Fruit fly (Drosophila melanogaster) whole organism, embryonic: Measurements from ENCODE around the gene CG1801.

ENCODE experiments used
- ATbp ChIP-seq: fragments of 200-800 bp; sonication (Bioruptor generic); optimal IDR thresholded peaks from 2 replicates; lab custom pipeline; 2017; ENCODE audit warnings: missing biosample characterization, mild to moderate bottlenecking, missing genetic modification characterization, missing genetic modification reagents
- B-H1 ChIP-seq: fragments of 200-800 bp; sonication (Bioruptor generic); IDR thresholded peaks from 3 replicates; pipeline ENCODE4 v1.3.6; 2022; ENCODE audit warnings: missing biosample characterization, missing genetic modification characterization
- B-H2 ChIP-seq: fragments of 200-800 bp; sonication (Bioruptor generic); optimal IDR thresholded peaks from 2 replicates; lab custom pipeline; 2018; ENCODE audit warnings: missing biosample characterization, mild to moderate bottlenecking, missing genetic modification characterization
- CG10267 ChIP-seq: fragments of 200-800 bp; sonication (Bioruptor generic); optimal IDR thresholded peaks from 2 replicates; lab custom pipeline; 2018; ENCODE audit warnings: missing biosample characterization, mild to moderate bottlenecking, missing genetic modification characterization, moderate library complexity
- CG10431 ChIP-seq: fragments of 200-800 bp; sonication (Bioruptor generic); optimal IDR thresholded peaks from 3 replicates; lab custom pipeline; 2018; ENCODE audit warnings: missing biosample characterization, mild to moderate bottlenecking, missing genetic modification characterization
- CG11456 ChIP-seq: fragments of 200-800 bp; sonication (Bioruptor generic); IDR thresholded peaks from 3 replicates; pipeline ENCODE4 v1.3.6; 2022; ENCODE audit warnings: missing biosample characterization, missing genetic modification characterization
- CG12744 ChIP-seq: fragments of 200-800 bp; sonication (Bioruptor generic); optimal IDR thresholded peaks from 2 replicates; lab custom pipeline; 2016; ENCODE audit warnings: missing biosample characterization, missing genetic modification characterization
- CG13296 ChIP-seq: fragments of 200-800 bp; sonication (Bioruptor generic); optimal IDR thresholded peaks from 3 replicates; lab custom pipeline; 2018; ENCODE audit warnings: missing biosample characterization, mild to moderate bottlenecking, missing genetic modification characterization
- CG13775 ChIP-seq: fragments of 200-800 bp; sonication (Bioruptor generic); optimal IDR thresholded peaks from 3 replicates; lab custom pipeline; 2017; ENCODE audit warnings: missing biosample characterization, mild to moderate bottlenecking, missing genetic modification characterization
- CG15269 ChIP-seq: fragments of 200-800 bp; sonication (Bioruptor generic); optimal IDR thresholded peaks from 2 replicates; lab custom pipeline; 2018; ENCODE audit warnings: missing biosample characterization, mild to moderate bottlenecking, missing genetic modification characterization, moderate library complexity
- CG1529 ChIP-seq: fragments of 200-800 bp; sonication (Bioruptor generic); optimal IDR thresholded peaks from 3 replicates; lab custom pipeline; 2018; ENCODE audit warnings: missing biosample characterization, missing genetic modification characterization
- CG15514 ChIP-seq: fragments of 200-800 bp; sonication (Bioruptor generic); optimal IDR thresholded peaks from 3 replicates; lab custom pipeline; 2017; ENCODE audit warnings: missing biosample characterization, missing genetic modification characterization, mild to moderate bottlenecking, moderate library complexity, missing genetic modification reagents
- CG16863 ChIP-seq: fragments of 200-800 bp; sonication (Bioruptor generic); optimal IDR thresholded peaks from 3 replicates; lab custom pipeline; 2016; ENCODE audit warnings: missing biosample characterization, missing genetic modification characterization
- CG17612 ChIP-seq: fragments of 200-800 bp; sonication (Bioruptor generic); IDR thresholded peaks from 2 replicates; pipeline ENCODE4 v1.3.6; 2022; ENCODE audit warnings: missing biosample characterization, missing genetic modification characterization
- CG30403 ChIP-seq: fragments of 200-800 bp; sonication (Bioruptor generic); optimal IDR thresholded peaks from 3 replicates; lab custom pipeline; 2016; ENCODE audit warnings: missing biosample characterization, missing genetic modification characterization
- CG31365 ChIP-seq: fragments of 200-800 bp; sonication (Bioruptor generic); optimal IDR thresholded peaks from 2 replicates; lab custom pipeline; 2018; ENCODE audit warnings: missing biosample characterization, mild to moderate bottlenecking, missing genetic modification characterization
- CG3847 ChIP-seq: fragments of 200-800 bp; sonication (Bioruptor generic); IDR thresholded peaks from 2 replicates; pipeline ENCODE4 v1.3.6; 2022; ENCODE audit warnings: missing biosample characterization, missing genetic modification characterization
- CG4617 ChIP-seq: fragments of 200-800 bp; sonication (Bioruptor generic); optimal IDR thresholded peaks from 3 replicates; lab custom pipeline; 2016; ENCODE audit warnings: missing biosample characterization, missing genetic modification characterization, borderline replicate concordance
- CG6254 ChIP-seq: fragments of 200-800 bp; sonication (Bioruptor generic); optimal IDR thresholded peaks from 3 replicates; lab custom pipeline; 2017; ENCODE audit warnings: mild to moderate bottlenecking, missing biosample characterization, missing genetic modification reagents, missing genetic modification characterization
- CG7372 ChIP-seq: fragments of 200-800 bp; sonication (Bioruptor generic); IDR thresholded peaks from 2 replicates; pipeline ENCODE4 v1.3.6; 2022; ENCODE audit warnings: missing biosample characterization, missing genetic modification characterization
- CG9932 ChIP-seq: fragments of 200-800 bp; sonication (Bioruptor generic); IDR thresholded peaks from 2 replicates; pipeline ENCODE4 v1.3.6; 2022; ENCODE audit warnings: missing biosample characterization, missing genetic modification characterization
- CTCF ChIP-seq: fragments of 200-800 bp; sonication (Bioruptor generic); optimal IDR thresholded peaks from 2 replicates; lab custom pipeline; 2017; ENCODE audit warnings: missing biosample characterization, mild to moderate bottlenecking, missing genetic modification characterization, moderate library complexity
- Dbx ChIP-seq: fragments of 200-800 bp; sonication (Bioruptor generic); IDR thresholded peaks from 3 replicates; pipeline ENCODE4 v1.3.6; 2022; ENCODE audit warnings: missing biosample characterization, missing genetic modification characterization
- E2f1 ChIP-seq: fragments of 200-800 bp; sonication (Bioruptor generic); IDR thresholded peaks from 2 replicates; pipeline ENCODE4 v1.3.6; 2022; ENCODE audit warnings: missing biosample characterization, missing genetic modification characterization
- Elba2 ChIP-seq: fragments of 200-800 bp; sonication (Bioruptor generic); optimal IDR thresholded peaks from 3 replicates; lab custom pipeline; 2016; ENCODE audit warnings: missing biosample characterization, missing genetic modification characterization
- Gug ChIP-seq: fragments of 200-800 bp; sonication (Bioruptor generic); IDR thresholded peaks from 4 replicates; pipeline ENCODE4 v1.3.6; 2022; ENCODE audit warnings: missing biosample characterization, missing genetic modification characterization
- Lim3 ChIP-seq: fragments of 200-800 bp; sonication (Bioruptor generic); IDR thresholded peaks from 2 replicates; pipeline ENCODE4 v1.3.6; 2022; ENCODE audit warnings: missing biosample characterization, missing genetic modification characterization
- Mes4 ChIP-seq: fragments of 200-800 bp; sonication (Bioruptor generic); optimal IDR thresholded peaks from 2 replicates; lab custom pipeline; 2016; ENCODE audit warnings: missing biosample characterization, missing genetic modification characterization
- PHDP ChIP-seq: fragments of 200-800 bp; sonication (Bioruptor generic); optimal IDR thresholded peaks from 3 replicates; lab custom pipeline; 2018; ENCODE audit warnings: missing biosample characterization, mild to moderate bottlenecking, missing genetic modification characterization, moderate library complexity
- Taf1 ChIP-seq: fragments of 200-800 bp; sonication (Bioruptor generic); IDR thresholded peaks from 2 replicates; pipeline ENCODE4 v1.3.6; 2022; ENCODE audit warnings: missing biosample characterization, missing genetic modification characterization
- Usf ChIP-seq: fragments of 200-800 bp; sonication (Bioruptor generic); optimal IDR thresholded peaks from 2 replicates; lab custom pipeline; 2017; ENCODE audit warnings: missing genotype, missing biosample characterization, missing genetic modification characterization
- YL-1 ChIP-seq: fragments of 200-800 bp; sonication (Bioruptor generic); optimal IDR thresholded peaks from 3 replicates; lab custom pipeline; 2017; ENCODE audit warnings: missing biosample characterization, mild to moderate bottlenecking, missing genetic modification characterization
- ab ChIP-seq: fragments of 200-800 bp; sonication (Bioruptor generic); optimal IDR thresholded peaks from 2 replicates; lab custom pipeline; 2016; ENCODE audit warnings: missing biosample characterization, missing genetic modification characterization
- bab2 ChIP-seq: fragments of 200-800 bp; sonication (Bioruptor generic); optimal IDR thresholded peaks from 2 replicates; lab custom pipeline; 2016; ENCODE audit warnings: missing biosample characterization, missing genetic modification characterization
- btn ChIP-seq: fragments of 200-800 bp; sonication (Bioruptor generic); optimal IDR thresholded peaks from 2 replicates; lab custom pipeline; 2016; ENCODE audit warnings: missing biosample characterization, missing genetic modification characterization
- chm ChIP-seq: fragments of 200-800 bp; sonication (Bioruptor generic); IDR thresholded peaks from 2 replicates; pipeline ENCODE4 v1.3.6; 2022; ENCODE audit warnings: missing biosample characterization, missing genetic modification characterization
- eve ChIP-seq, 2 experiments: fragments of >200 bp; optimal IDR thresholded peaks; 2 replicates each; lab custom pipeline; 2017; ENCODE audit warnings: missing biosample characterization in 2 of 2, missing genetic modification characterization in 2 of 2
- fd102C ChIP-seq: fragments of 200-800 bp; sonication (Bioruptor generic); optimal IDR thresholded peaks from 2 replicates; lab custom pipeline; 2018; ENCODE audit warnings: missing biosample characterization, mild to moderate bottlenecking, missing genetic modification characterization, moderate library complexity
- gcm2 ChIP-seq: fragments of 200-800 bp; sonication (Bioruptor generic); optimal IDR thresholded peaks from 2 replicates; lab custom pipeline; 2016; ENCODE audit warnings: missing biosample characterization, missing genetic modification characterization
- gt ChIP-seq: fragments of 200-800 bp; sonication (Bioruptor generic); IDR thresholded peaks from 2 replicates; pipeline ENCODE4 v1.3.6; 2022; ENCODE audit warnings: missing biosample characterization, missing genetic modification characterization
- her ChIP-seq: fragments of 200-800 bp; sonication (Bioruptor generic); optimal IDR thresholded peaks from 2 replicates; lab custom pipeline; 2016; ENCODE audit warnings: missing biosample characterization, missing genetic modification characterization
- pfk ChIP-seq: fragments of 200-800 bp; sonication (Bioruptor generic); optimal IDR thresholded peaks from 2 replicates; lab custom pipeline; 2018; ENCODE audit warnings: missing biosample characterization, mild to moderate bottlenecking, missing genetic modification characterization, moderate library complexity
- pita ChIP-seq: fragments of 200-800 bp; sonication (Bioruptor generic); optimal IDR thresholded peaks from 2 replicates; lab custom pipeline; 2017; ENCODE audit warnings: missing biosample characterization, mild to moderate bottlenecking, missing genetic modification characterization
- pnt ChIP-seq: fragments of 200-800 bp; sonication (Bioruptor generic); optimal IDR thresholded peaks from 3 replicates; lab custom pipeline; 2016; ENCODE audit warnings: missing biosample characterization, missing genetic modification characterization
- pum ChIP-seq: fragments of 200-800 bp; sonication (Bioruptor generic); optimal IDR thresholded peaks from 2 replicates; lab custom pipeline; 2016; ENCODE audit warnings: missing biosample characterization, missing genetic modification characterization
- sens ChIP-seq: fragments of 200-800 bp; sonication (Bioruptor generic); peaks from one replicate; lab custom pipeline; 2016; ENCODE audit warnings: missing biosample characterization, missing genetic modification characterization
- sens-2 ChIP-seq: fragments of 200-800 bp; sonication (Bioruptor generic); IDR thresholded peaks from 2 replicates; pipeline ENCODE4 v1.3.6; 2022; ENCODE audit warnings: missing biosample characterization, missing genetic modification characterization
- sr ChIP-seq: fragments of 200-800 bp; sonication (Bioruptor generic); IDR thresholded peaks from 3 replicates; pipeline ENCODE4 v1.3.6; 2022; ENCODE audit warnings: missing biosample characterization, missing genetic modification characterization
- trh ChIP-seq: fragments of 200-800 bp; sonication (Bioruptor generic); optimal IDR thresholded peaks from 2 replicates; lab custom pipeline; 2016; ENCODE audit warnings: missing biosample characterization, missing genetic modification characterization
- twi ChIP-seq: fragments of 200-800 bp; optimal IDR thresholded peaks from 2 replicates; lab custom pipeline; 2019; ENCODE audit warnings: missing biosample characterization, mild to moderate bottlenecking, missing genetic modification characterization, moderate library complexity
- unc-4 ChIP-seq: fragments of 200-800 bp; sonication (Bioruptor generic); IDR thresholded peaks from 2 replicates; pipeline ENCODE4 v1.3.6; 2022; ENCODE audit warnings: missing biosample characterization, missing genetic modification characterization; ENCODE audit not compliant: partially characterized antibody
- wek ChIP-seq: fragments of 200-800 bp; sonication (Bioruptor generic); optimal IDR thresholded peaks from 3 replicates; lab custom pipeline; 2018; ENCODE audit warnings: missing biosample characterization, mild to moderate bottlenecking, missing genetic modification characterization, moderate library complexity

CG1801 gene

DNA sequence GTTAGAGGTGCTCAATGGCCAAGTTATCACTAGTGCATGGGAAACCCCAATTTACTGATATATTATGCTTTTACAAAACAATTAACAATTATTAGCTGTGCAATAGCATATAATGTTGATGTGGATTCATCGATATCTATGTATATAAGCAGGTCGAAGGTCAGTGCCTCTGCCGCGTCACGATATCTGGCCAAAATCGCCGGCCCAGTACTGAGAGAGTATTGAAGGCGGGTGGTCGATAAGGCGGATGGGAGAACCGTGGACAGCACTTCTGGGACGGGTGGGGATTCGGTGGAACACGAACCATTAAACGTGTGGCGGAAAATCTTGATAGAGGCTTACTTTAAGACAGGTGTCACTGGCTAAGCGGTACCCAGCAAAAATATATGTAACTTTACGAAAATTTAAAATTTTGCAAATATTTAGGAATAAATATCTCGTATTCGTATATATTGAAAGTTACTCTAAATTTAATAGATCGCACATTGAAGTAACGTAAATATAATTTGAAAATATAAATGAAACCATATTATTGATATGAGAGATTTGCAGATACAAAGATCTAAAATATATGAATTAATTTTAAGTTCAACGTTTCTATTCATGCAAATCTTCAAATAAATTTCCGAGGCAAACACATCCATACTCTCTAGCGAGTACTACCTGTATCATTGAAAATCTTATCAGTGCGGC, 5.1 kb upstream of the CG1801 start (continued):
- no peak for TF ChIP-seq CG1529 (GFP tag; lab: Kevin White, UChicago)
- TF ChIP-seq CG15514 = peak; percentile 15
- no peak for TF ChIP-seq Usf (GFP tag; lab: Kevin White, UChicago)
- peak; percentile 56 for TF ChIP-seq CG13775 (GFP tag; lab: Kevin White, UChicago)
- TF ChIP-seq CG16863 (GFP tag; lab: Kevin White, UChicago) = no peak
- no peak for TF ChIP-seq her (GFP tag; lab: Kevin White, UChicago)
- no peak for TF ChIP-seq CG31365 (tag; lab: Kevin White, UChicago)
- TF ChIP-seq btn (GFP tag; lab: Kevin White, UChicago) = no peak
- TF ChIP-seq CG15269 (tag; lab: Kevin White, UChicago) = no peak
- no peak for TF ChIP-seq PHDP (tag; lab: Kevin White, UChicago)
- no peak for TF ChIP-seq CG11456 (GFP tag; lab: Robert Waterston, UW)
- TF ChIP-seq CG12744 (GFP tag; lab: Kevin White, UChicago) = no peak
- TF ChIP-seq sr (GFP tag; lab: Robert Waterston, UW) = no peak
- TF ChIP-seq unc-4 (GFP tag; lab: Robert Waterston, UW) = no peak
- no peak for TF ChIP-seq Gug
- no peak for TF ChIP-seq pita (GFP tag; lab: Kevin White, UChicago)
- no peak for TF ChIP-seq pnt (GFP tag; lab: Kevin White, UChicago)
- TF ChIP-seq CTCF = no peak
- peak; percentile 57 for TF ChIP-seq B-H2 (GFP tag; lab: Kevin White, UChicago)
- no peak for TF ChIP-seq eve (GFP tag; optimal IDR thresholded peaks at IDR 0.05; lab: Kevin White, UChicago)
- no peak for TF ChIP-seq Taf1 (GFP tag; lab: Robert Waterston, UW)
- no peak for TF ChIP-seq CG4617 (GFP tag; lab: Kevin White, UChicago)
- TF ChIP-seq sens (GFP tag; lab: Kevin White, UChicago) = peak; percentile 41
- TF ChIP-seq trh (GFP tag; lab: Kevin White, UChicago) = no peak
- no peak for TF ChIP-seq B-H1
- no peak for TF ChIP-seq ATbp (GFP tag; lab: Kevin White, UChicago)
- TF ChIP-seq gcm2 (GFP tag; lab: Kevin White, UChicago) = no peak
- no peak for TF ChIP-seq Lim3 (GFP tag; lab: Robert Waterston, UW)
- no peak for TF ChIP-seq bab2
- TF ChIP-seq CG30403 (GFP tag; lab: Kevin White, UChicago) = peak; percentile 12
- peak; percentile 82 for TF ChIP-seq CG13296 (GFP tag; lab: Kevin White, UChicago)
- 0 out of 2 replicates have a peak, but pooled peaks have one; percentile 4 for TF ChIP-seq CG9932 (GFP tag; lab: Robert Waterston, UW)
- TF ChIP-seq E2f1 (GFP tag; lab: Robert Waterston, UW) = peak; percentile 60
- no peak for TF ChIP-seq fd102C (GFP tag; lab: Kevin White, UChicago)
- TF ChIP-seq twi (tag; lab: Kevin White, UChicago) = no peak
- TF ChIP-seq CG3847 (GFP tag; lab: Robert Waterston, UW) = no peak
- peak; percentile 13 for TF ChIP-seq pum (GFP tag; lab: Kevin White, UChicago)
- no peak for TF ChIP-seq CG17612 (GFP tag; lab: Robert Waterston, UW)
- peak; percentile 82 for TF ChIP-seq pfk (GFP tag; lab: Kevin White, UChicago)
- no peak for TF ChIP-seq chm
- TF ChIP-seq Elba2 (GFP tag; lab: Kevin White, UChicago) = no peak
- TF ChIP-seq ab (GFP tag; lab: Kevin White, UChicago) = no peak
- no peak for TF ChIP-seq CG10431 (GFP tag; lab: Kevin White, UChicago)
- no peak for TF ChIP-seq sens-2 (GFP tag; lab: Robert Waterston, UW)
- TF ChIP-seq wek = no peak
- peak; percentile 56 for TF ChIP-seq CG10267 (tag; lab: Kevin White, UChicago)
- TF ChIP-seq gt (GFP tag; lab: Robert Waterston, UW) = no peak
- no peak for TF ChIP-seq CG6254 (GFP tag; lab: Kevin White, UChicago)
- TF ChIP-seq Dbx (GFP tag; lab: Robert Waterston, UW) = 0 out of 3 replicates have a peak, but pooled peaks have one; percentile 48
- no peak for TF ChIP-seq YL-1 (GFP tag; lab: Kevin White, UChicago)
- TF ChIP-seq Mes4 (GFP tag; lab: Kevin White, UChicago) = no peak
- TF ChIP-seq CG7372 (GFP tag; lab: Robert Waterston, UW) = peak; percentile 50; the same call in 1 of the 2 replicates
